Fruit fly (Drosophila melanogaster): ENCODE measurements around the gene Nepl6.

DNA sequence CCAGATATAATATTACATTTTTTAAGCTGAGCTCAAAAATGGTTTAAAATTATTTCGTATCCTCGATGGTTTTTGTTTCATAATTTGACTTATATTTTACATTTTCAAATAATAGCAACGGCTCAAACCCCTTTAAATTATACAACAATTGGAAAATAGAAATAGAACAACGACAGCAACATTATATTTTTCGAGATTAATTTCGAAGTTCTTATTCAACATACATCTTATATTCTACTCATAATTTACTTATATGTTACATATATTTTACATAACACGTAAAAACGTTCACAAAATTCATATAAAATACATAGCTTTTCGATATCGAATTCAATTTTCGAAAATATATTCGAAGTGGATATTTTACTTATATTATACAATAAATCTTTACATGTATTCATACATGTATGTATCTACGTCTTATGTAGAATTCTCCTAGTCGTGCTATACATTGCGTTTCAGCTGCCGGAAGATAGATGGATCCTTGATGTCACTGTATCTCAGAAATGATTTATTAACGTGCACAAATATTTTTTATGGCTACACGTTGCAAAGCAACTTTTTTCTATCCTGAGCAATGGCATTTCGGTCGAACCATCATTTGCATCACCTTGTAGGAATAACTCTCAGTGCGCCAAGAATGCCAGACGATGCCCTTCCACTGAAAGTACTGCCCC is 28.5 kb downstream of the Nepl6 start:
- TF ChIP-seq usp (GFP tag; optimal IDR thresholded peaks at IDR 0.05): no peak
- TF ChIP-seq CG8478 (optimal IDR thresholded peaks at IDR 0.05): no peak

Data from whole organism.